Worm (Caenorhabditis elegans): Measurements from ENCODE around the gene T19C3.4.

Gene T19C3.4

ce11 chrIII:657241-657640 lies 37.2 kb upstream of the T19C3.4 start:
- no peak for TF ChIP-seq ceh-91 (GFP tag; IDR thresholded peaks at IDR 0.05)
- TF ChIP-seq ztf-26 (tag; optimal IDR thresholded peaks at IDR 0.05), result no peak
- TF ChIP-seq dox-1 (GFP tag; IDR thresholded peaks at IDR 0.05), result no peak
- TF ChIP-seq cebp-2 (GFP tag; IDR thresholded peaks at IDR 0.05), result no peak
- no peak for TF ChIP-seq F57C9.4 (tag; optimal IDR thresholded peaks at IDR 0.05)
- TF ChIP-seq lir-1 (GFP tag; conservative IDR thresholded peaks at IDR 0.05), result no peak
- no peak for TF ChIP-seq ceh-79 (tag; optimal IDR thresholded peaks at IDR 0.05)
- TF ChIP-seq aptf-3 (GFP tag; IDR thresholded peaks at IDR 0.05), result no peak
- no peak for TF ChIP-seq Y53G8AR.9 (GFP tag; conservative IDR thresholded peaks at IDR 0.05)
- TF ChIP-seq F33H1.4 (GFP tag; IDR thresholded peaks at IDR 0.05), result no peak
- TF ChIP-seq T07F8.4 (tag; optimal IDR thresholded peaks at IDR 0.05), result no peak
- no peak for TF ChIP-seq akir-1 (GFP tag; optimal IDR thresholded peaks at IDR 0.05)
- no peak for TF ChIP-seq him-1 (tag; optimal IDR thresholded peaks at IDR 0.05)
- TF ChIP-seq ZK185.1 (tag; optimal IDR thresholded peaks at IDR 0.05; ENCODE audit: poor library complexity, severe bottlenecking), result no peak
- no peak for TF ChIP-seq ztf-22 (GFP tag; optimal IDR thresholded peaks at IDR 0.05)
- TF ChIP-seq die-1 (tag; optimal IDR thresholded peaks at IDR 0.05), result no peak
- TF ChIP-seq lin-40 (tag; optimal IDR thresholded peaks at IDR 0.05), result no peak
- TF ChIP-seq lag-1 (GFP tag; IDR thresholded peaks at IDR 0.05), result no peak
- TF ChIP-seq hmg-1.2 (GFP tag; IDR thresholded peaks at IDR 0.05), result no peak

- TF ChIP-seq F10E7.11 (tag; optimal IDR thresholded peaks at IDR 0.05) (no peak), hmg-1.2 (GFP tag; IDR thresholded peaks at IDR 0.05) (no peak), B0336.3 (GFP tag; IDR thresholded peaks at IDR 0.05) (no peak), D2030.7 (GFP tag; IDR thresholded peaks at IDR 0.05) (no peak), B0019.2 (GFP tag; conservative IDR thresholded peaks at IDR 0.05) (no peak), Y56A3A.18 (GFP tag; IDR thresholded peaks at IDR 0.05) (no peak), him-1 (tag; optimal IDR thresholded peaks at IDR 0.05) (no peak), lin-54 (GFP tag; optimal IDR thresholded peaks at IDR 0.05) (no peak)
Measured at ce11 chrIII:656660-657059, 36.6 kb upstream of the T19C3.4 start.

- TF ChIP-seq lin-40 (tag; optimal IDR thresholded peaks at IDR 0.05) (no peak), rcor-1 (GFP tag; IDR thresholded peaks at IDR 0.05) (no peak), F37B4.10 (GFP tag; IDR thresholded peaks at IDR 0.05) (no peak), sea-2 (GFP tag; IDR thresholded peaks at IDR 0.05) (no peak), aptf-2 (GFP tag; conservative IDR thresholded peaks at IDR 0.05) (0 out of 2 replicates have a peak, but pooled peaks have one; percentile 23), snpc-4 (GFP tag; optimal IDR thresholded peaks at IDR 0.05) (no peak), snpc-4 (tag; optimal IDR thresholded peaks at IDR 0.05) (no peak), lin-26 (GFP tag; IDR thresholded peaks at IDR 0.05) (no peak), madf-3 (GFP tag; IDR thresholded peaks at IDR 0.05) (0 out of 2 replicates have a peak, but pooled peaks have one; percentile 49), dox-1 (GFP tag; IDR thresholded peaks at IDR 0.05) (0 out of 2 replicates have a peak, but pooled peaks have one; percentile 21), F33H1.4 (GFP tag; IDR thresholded peaks at IDR 0.05) (0 out of 2 replicates have a peak, but pooled peaks have one; percentile 12), B0035.1 (tag; optimal IDR thresholded peaks at IDR 0.05) (no peak), unc-62 (GFP tag; optimal IDR thresholded peaks at IDR 0.05) (no peak), ceh-79 (tag; optimal IDR thresholded peaks at IDR 0.05) (no peak), egrh-3 (GFP tag; IDR thresholded peaks at IDR 0.05) (no peak), lir-1 (GFP tag; conservative IDR thresholded peaks at IDR 0.05) (no peak), fkh-3 (tag; optimal IDR thresholded peaks at IDR 0.05) (no peak), C06A6.2 (GFP tag; conservative IDR thresholded peaks at IDR 0.05) (no peak), mcd-1 (GFP tag; IDR thresholded peaks at IDR 0.05) (peak; percentile 30; the same call in 1 of the 2 replicates), nfya-1 (tag; optimal IDR thresholded peaks at IDR 0.05; ENCODE audit: borderline replicate concordance, insufficient read depth) (no peak), madf-8 (GFP tag; conservative IDR thresholded peaks at IDR 0.05) (peak; percentile 53), F22D6.2 (tag; optimal IDR thresholded peaks at IDR 0.05) (no peak), cebp-1 (GFP tag; IDR thresholded peaks at IDR 0.05) (0 out of 2 replicates have a peak, but pooled peaks have one; percentile 8), cebp-1 (tag; optimal IDR thresholded peaks at IDR 0.05) (peak; percentile 81), B0261.1 (tag; optimal IDR thresholded peaks at IDR 0.05) (no peak), B0019.2 (GFP tag; conservative IDR thresholded peaks at IDR 0.05) (no peak), efl-1 (GFP tag; optimal IDR thresholded peaks at IDR 0.05) (peak; percentile 78), ceh-91 (GFP tag; IDR thresholded peaks at IDR 0.05) (0 out of 2 replicates have a peak, but pooled peaks have one; percentile 19)
Measured at ce11 chrIII:654365-654764, 34.3 kb upstream of the T19C3.4 start.
